Fruit fly (Drosophila melanogaster) whole organism, embryonic: Measurements from ENCODE around the gene CG43954.

ENCODE experiments used
- Aef1 ChIP-seq: fragments of 200-800 bp; sonication (Bioruptor generic); IDR thresholded peaks from 3 replicates; pipeline ENCODE4 v1.3.6; 2022; ENCODE audit warnings: missing biosample characterization, missing genetic modification characterization
- Bteb2 ChIP-seq: fragments of 200-800 bp; sonication (Bioruptor generic); optimal IDR thresholded peaks from 2 replicates; lab custom pipeline; 2016; ENCODE audit warnings: missing biosample characterization, missing genetic modification characterization
- CG10147 ChIP-seq: fragments of 200-800 bp; sonication (Bioruptor generic); optimal IDR thresholded peaks from 2 replicates; lab custom pipeline; 2019; ENCODE audit warnings: missing biosample characterization, mild to moderate bottlenecking, missing genetic modification characterization, moderate library complexity
- CG10321 ChIP-seq: fragments of 200-800 bp; sonication (Bioruptor generic); IDR thresholded peaks from 2 replicates; pipeline ENCODE4 v1.3.6; 2022; ENCODE audit warnings: missing biosample characterization, missing genetic modification characterization
- CG11247 ChIP-seq: fragments of 200-800 bp; sonication (Bioruptor generic); IDR thresholded peaks from 2 replicates; pipeline ENCODE4 v1.3.6; 2022; ENCODE audit warnings: missing biosample characterization, missing genetic modification characterization
- CG12155 ChIP-seq: fragments of 200-800 bp; sonication (Bioruptor generic); optimal IDR thresholded peaks from 3 replicates; lab custom pipeline; 2016; ENCODE audit warnings: missing biosample characterization, missing genetic modification characterization
- CG1233 ChIP-seq: fragments of 200-800 bp; sonication (Bioruptor generic); optimal IDR thresholded peaks from 4 replicates; lab custom pipeline; 2018; ENCODE audit warnings: missing biosample characterization, mild to moderate bottlenecking, missing genetic modification characterization
- CG12391 ChIP-seq: fragments of 200-800 bp; sonication (Bioruptor generic); optimal IDR thresholded peaks from 3 replicates; lab custom pipeline; 2018; ENCODE audit warnings: missing biosample characterization, mild to moderate bottlenecking, missing genetic modification characterization, moderate library complexity
- CG13775 ChIP-seq: fragments of 200-800 bp; sonication (Bioruptor generic); optimal IDR thresholded peaks from 3 replicates; lab custom pipeline; 2017; ENCODE audit warnings: missing biosample characterization, mild to moderate bottlenecking, missing genetic modification characterization
- CG15011 ChIP-seq: fragments of 200-800 bp; sonication (Bioruptor generic); optimal IDR thresholded peaks from 3 replicates; lab custom pipeline; 2018; ENCODE audit warnings: missing biosample characterization, mild to moderate bottlenecking, missing genetic modification characterization
- CG16863 ChIP-seq: fragments of 200-800 bp; sonication (Bioruptor generic); optimal IDR thresholded peaks from 3 replicates; lab custom pipeline; 2016; ENCODE audit warnings: missing biosample characterization, missing genetic modification characterization
- CG31224 ChIP-seq: fragments of 200-800 bp; sonication (Bioruptor generic); IDR thresholded peaks from 2 replicates; pipeline ENCODE4 v1.3.6; 2022; ENCODE audit warnings: missing biosample characterization, missing genetic modification characterization
- CG32532 ChIP-seq: fragments of 200-800 bp; sonication (Bioruptor generic); IDR thresholded peaks from 2 replicates; pipeline ENCODE4 v1.3.6; 2022; ENCODE audit warnings: missing biosample characterization, missing genetic modification characterization
- CG34376 ChIP-seq: fragments of 200-800 bp; sonication (Bioruptor generic); optimal IDR thresholded peaks from 2 replicates; lab custom pipeline; 2018; ENCODE audit warnings: missing biosample characterization, mild to moderate bottlenecking, missing genetic modification characterization
- CG42726 ChIP-seq: fragments of 200-800 bp; sonication (Bioruptor generic); IDR thresholded peaks from 2 replicates; pipeline ENCODE4 v1.3.6; 2022; ENCODE audit warnings: missing biosample characterization, missing genetic modification characterization; ENCODE audit not compliant: partially characterized antibody
- CG5953 ChIP-seq: fragments of 200-800 bp; sonication (Bioruptor generic); IDR thresholded peaks from 2 replicates; pipeline ENCODE4 v1.3.6; 2022; ENCODE audit warnings: missing biosample characterization, missing genetic modification characterization
- CG6175 ChIP-seq: fragments of 200-800 bp; sonication (Bioruptor generic); IDR thresholded peaks from 3 replicates; pipeline ENCODE4 v1.3.6; 2022; ENCODE audit warnings: missing biosample characterization, missing genetic modification characterization
- CG7357 ChIP-seq: fragments of 200-800 bp; sonication (Bioruptor generic); IDR thresholded peaks from 3 replicates; pipeline ENCODE4 v1.3.6; 2022; ENCODE audit warnings: missing biosample characterization, missing genetic modification characterization
- CG7839 ChIP-seq: fragments of 200-800 bp; sonication (Bioruptor generic); optimal IDR thresholded peaks from 3 replicates; lab custom pipeline; 2018; ENCODE audit warnings: missing biosample characterization, mild to moderate bottlenecking, missing genetic modification characterization, moderate library complexity
- CG8359 ChIP-seq: fragments of 200-800 bp; sonication (Bioruptor generic); optimal IDR thresholded peaks from 2 replicates; lab custom pipeline; 2017; ENCODE audit warnings: missing biosample characterization, mild to moderate bottlenecking, missing genetic modification characterization, borderline replicate concordance
- CG9817 ChIP-seq: fragments of 200-800 bp; sonication (Bioruptor generic); optimal IDR thresholded peaks from 2 replicates; lab custom pipeline; 2018; ENCODE audit warnings: missing biosample characterization, mild to moderate bottlenecking, missing genetic modification characterization, moderate library complexity
- Chrac-16 ChIP-seq: fragments of 200-800 bp; sonication (Bioruptor generic); optimal IDR thresholded peaks from 3 replicates; lab custom pipeline; 2016; ENCODE audit warnings: missing biosample characterization, missing genetic modification characterization
- CrebB ChIP-seq: fragments of 200-800 bp; sonication (Bioruptor generic); optimal IDR thresholded peaks from 3 replicates; lab custom pipeline; 2018; ENCODE audit warnings: missing biosample characterization, mild to moderate bottlenecking, missing genetic modification characterization
- Doc3 ChIP-seq: fragments of 200-800 bp; sonication (Bioruptor generic); IDR thresholded peaks from 3 replicates; pipeline ENCODE4 v1.3.6; 2022; ENCODE audit warnings: missing biosample characterization, missing genetic modification characterization; ENCODE audit not compliant: partially characterized antibody
- Fer3 ChIP-seq: fragments of 200-800 bp; sonication (Bioruptor generic); optimal IDR thresholded peaks from 2 replicates; lab custom pipeline; 2018; ENCODE audit warnings: missing biosample characterization, mild to moderate bottlenecking, missing genetic modification characterization, moderate library complexity
- Hmx ChIP-seq: fragments of 200-800 bp; sonication (Bioruptor generic); optimal IDR thresholded peaks from 2 replicates; lab custom pipeline; 2016; ENCODE audit warnings: missing biosample characterization, missing genetic modification characterization
- NK7.1 ChIP-seq: fragments of 200-800 bp; sonication (Bioruptor generic); optimal IDR thresholded peaks from 3 replicates; lab custom pipeline; 2016; ENCODE audit warnings: missing biosample characterization, missing genetic modification characterization
- NfI ChIP-seq: fragments of 200-800 bp; sonication (Bioruptor generic); optimal IDR thresholded peaks from 3 replicates; lab custom pipeline; 2018; ENCODE audit warnings: missing biosample characterization, mild to moderate bottlenecking, missing genetic modification characterization, moderate library complexity
- Opbp ChIP-seq: fragments of 200-800 bp; sonication (Bioruptor generic); IDR thresholded peaks from 3 replicates; pipeline ENCODE4 v1.3.6; 2022; ENCODE audit warnings: missing biosample characterization, missing genetic modification characterization; ENCODE audit not compliant: partially characterized antibody
- Usf ChIP-seq: fragments of 200-800 bp; sonication (Bioruptor generic); optimal IDR thresholded peaks from 2 replicates; lab custom pipeline; 2017; ENCODE audit warnings: missing genotype, missing biosample characterization, missing genetic modification characterization
- Xbp1 ChIP-seq: fragments of 200-800 bp; sonication (Bioruptor generic); optimal IDR thresholded peaks from 3 replicates; lab custom pipeline; 2016; ENCODE audit warnings: missing biosample characterization, mild to moderate bottlenecking, missing genetic modification characterization
- az2 ChIP-seq: fragments of 200-800 bp; sonication (Bioruptor generic); optimal IDR thresholded peaks from 3 replicates; lab custom pipeline; 2016; ENCODE audit warnings: missing biosample characterization, missing genetic modification characterization
- cato ChIP-seq: fragments of 200-800 bp; sonication (Bioruptor generic); optimal IDR thresholded peaks from 2 replicates; lab custom pipeline; 2016; ENCODE audit warnings: missing biosample characterization, missing genetic modification characterization, borderline replicate concordance
- chm ChIP-seq: fragments of 200-800 bp; sonication (Bioruptor generic); IDR thresholded peaks from 2 replicates; pipeline ENCODE4 v1.3.6; 2022; ENCODE audit warnings: missing biosample characterization, missing genetic modification characterization
- danr ChIP-seq: fragments of 200-800 bp; sonication (Bioruptor generic); IDR thresholded peaks from 2 replicates; pipeline ENCODE4 v1.3.6; 2022; ENCODE audit warnings: missing biosample characterization, missing genetic modification characterization
- esg ChIP-seq: fragments of 200-800 bp; sonication (Bioruptor generic); conservative IDR thresholded peaks from 2 replicates; pipeline ENCODE4 v1.3.6; 2022; ENCODE audit warnings: missing biosample characterization, missing genetic modification characterization
- gcm ChIP-seq: fragments of 200-800 bp; sonication (Bioruptor generic); optimal IDR thresholded peaks from 2 replicates; lab custom pipeline; 2019; ENCODE audit warnings: missing biosample characterization, mild to moderate bottlenecking, missing genetic modification characterization, moderate library complexity
- hbn ChIP-seq: fragments of 200-800 bp; sonication (Bioruptor generic); IDR thresholded peaks from 2 replicates; pipeline ENCODE4 v1.3.6; 2022; ENCODE audit warnings: missing biosample characterization, missing genetic modification characterization; ENCODE audit not compliant: partially characterized antibody
- luna ChIP-seq: fragments of 200-800 bp; sonication (Bioruptor generic); optimal IDR thresholded peaks from 2 replicates; lab custom pipeline; 2016; ENCODE audit warnings: missing biosample characterization, missing genetic modification characterization
- peb ChIP-seq: fragments of 200-800 bp; sonication (Bioruptor generic); IDR thresholded peaks from 2 replicates; pipeline ENCODE4 v1.3.6; 2022; ENCODE audit warnings: missing biosample characterization, missing genetic modification characterization
- schlank ChIP-seq: fragments of 200-800 bp; sonication (Bioruptor generic); optimal IDR thresholded peaks from 2 replicates; lab custom pipeline; 2018; ENCODE audit warnings: missing biosample characterization, mild to moderate bottlenecking, missing genetic modification characterization
- shn ChIP-seq: fragments of 200-800 bp; sonication (Bioruptor generic); optimal IDR thresholded peaks from 3 replicates; lab custom pipeline; 2016; ENCODE audit warnings: missing biosample characterization, missing genetic modification characterization
- sima ChIP-seq: fragments of 200-800 bp; sonication (Bioruptor generic); optimal IDR thresholded peaks from 2 replicates; lab custom pipeline; 2016; ENCODE audit warnings: missing biosample characterization, missing genetic modification characterization
- toy ChIP-seq: fragments of 200-800 bp; sonication (Bioruptor generic); IDR thresholded peaks from 2 replicates; pipeline ENCODE4 v1.3.6; 2022; ENCODE audit warnings: missing biosample characterization, missing genetic modification characterization
- trem ChIP-seq: fragments of 200-800 bp; optimal IDR thresholded peaks from 3 replicates; lab custom pipeline; 2019; ENCODE audit warnings: missing biosample characterization, mild to moderate bottlenecking, missing genetic modification characterization, moderate library complexity
- tx ChIP-seq: fragments of 200-800 bp; sonication (Bioruptor generic); optimal IDR thresholded peaks from 2 replicates; lab custom pipeline; 2016; ENCODE audit warnings: missing biosample characterization, missing genetic modification characterization
- usp ChIP-seq: fragments of >200 bp; optimal IDR thresholded peaks from 2 replicates; lab custom pipeline; 2017; ENCODE audit warnings: missing biosample characterization, missing genetic modification characterization
- wor ChIP-seq: fragments of 200-800 bp; sonication (Bioruptor generic); IDR thresholded peaks from 2 replicates; pipeline ENCODE4 v1.3.6; 2022; ENCODE audit warnings: missing biosample characterization, missing genetic modification characterization

The CG43954 gene

DNA sequence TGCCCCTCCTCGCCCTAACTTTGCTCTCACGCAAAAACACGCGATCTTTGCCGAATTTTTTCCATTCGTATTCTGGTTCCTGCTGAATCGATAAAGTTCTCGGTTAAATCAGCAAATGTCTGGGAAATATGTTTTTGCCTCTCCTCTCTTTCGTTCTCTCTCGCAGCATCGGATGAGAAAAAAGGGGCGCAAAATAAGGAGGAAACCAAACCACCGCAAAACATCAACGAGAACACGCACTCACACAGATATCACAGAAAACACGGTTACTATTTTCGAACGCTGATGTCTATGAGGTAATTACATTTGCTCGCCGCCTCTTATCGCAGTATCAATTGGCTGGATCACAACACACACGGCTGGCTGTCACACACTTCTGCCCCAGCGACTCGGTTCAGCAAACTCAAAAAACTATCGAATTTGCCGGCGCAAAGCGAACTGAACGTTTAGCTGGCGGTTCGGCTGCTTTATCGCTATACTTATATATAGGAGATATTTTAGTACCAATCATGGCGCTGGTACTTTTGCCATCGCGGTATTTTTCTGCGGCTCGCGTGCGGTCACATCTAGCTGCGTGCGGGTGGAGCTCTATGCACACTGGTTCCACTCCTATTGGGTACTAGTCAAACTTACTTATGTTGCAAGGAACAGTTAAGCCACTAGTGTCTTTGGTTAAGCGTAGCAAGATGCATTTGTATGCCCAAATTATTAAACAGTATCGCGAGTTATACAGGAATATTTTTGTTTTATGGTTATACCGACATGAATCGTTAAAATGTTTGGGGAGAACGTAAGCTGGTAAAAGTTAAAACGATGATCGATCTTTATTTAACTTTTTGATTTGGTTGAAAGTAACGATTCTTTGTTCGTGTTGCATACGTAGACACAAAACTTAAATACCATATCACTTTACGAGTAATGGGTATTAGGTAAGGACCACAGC lies 50.0 kb downstream of the CG43954 start, which contains the start of gene Baldspot (continued):
- peak; percentile 74; the same call in 1 of the 2 replicates for TF ChIP-seq CG42726 (GFP tag; lab: Robert Waterston, UW)
- TF ChIP-seq CG8359 (GFP tag; lab: Kevin White, UChicago) = peak; percentile 71
- no peak for TF ChIP-seq cato (GFP tag; lab: Kevin White, UChicago)
- peak; percentile 69 for TF ChIP-seq CG9817 (tag; lab: Kevin White, UChicago)
- TF ChIP-seq tx = no peak
- 0 out of 2 replicates have a peak, but pooled peaks have one; percentile 6 for TF ChIP-seq peb (GFP tag; lab: Robert Waterston, UW)
- TF ChIP-seq Fer3 (tag; lab: Kevin White, UChicago) = peak; percentile 86
- peak; percentile 35; the same call in 2 of the 3 replicates for TF ChIP-seq Aef1 (GFP tag; lab: Robert Waterston, UW)
- TF ChIP-seq CG7839 = peak; percentile 88
- peak; percentile 35 for TF ChIP-seq CG16863
- peak; percentile 94 for TF ChIP-seq CG12155 (GFP tag; lab: Kevin White, UChicago)
- TF ChIP-seq CG10147 (GFP tag; lab: Kevin White, UChicago) = peak; percentile 80
- TF ChIP-seq esg (GFP tag; lab: Robert Waterston, UW) = no peak
- peak; percentile 60 for TF ChIP-seq CG12391
- peak; percentile 50 for TF ChIP-seq schlank (tag; lab: Kevin White, UChicago)
- peak; percentile 79 for TF ChIP-seq CG15011 (GFP tag; lab: Kevin White, UChicago)
- peak; percentile 14 for TF ChIP-seq az2
- no peak for TF ChIP-seq CG6175 (GFP tag; lab: Robert Waterston, UW)
- no peak for TF ChIP-seq toy
- TF ChIP-seq chm (GFP tag; lab: Robert Waterston, UW) = no peak
- TF ChIP-seq Hmx (GFP tag; lab: Kevin White, UChicago) = peak; percentile 68
- peak; percentile 84 for TF ChIP-seq Opbp (GFP tag; lab: Robert Waterston, UW)
- TF ChIP-seq gcm = peak; percentile 89
- TF ChIP-seq danr (GFP tag; lab: Robert Waterston, UW) = peak; percentile 53; the same call in 1 of the 2 replicates
- peak; percentile 85 for TF ChIP-seq NK7.1 (GFP tag; lab: Kevin White, UChicago)
- peak; percentile 49 for TF ChIP-seq NfI
- TF ChIP-seq CG31224 (GFP tag; lab: Robert Waterston, UW) = peak; percentile 43; the same call in 1 of the 2 replicates
- peak; percentile 41; the same call in 1 of the 2 replicates for TF ChIP-seq hbn (GFP tag; lab: Robert Waterston, UW)
- peak; percentile 36 for TF ChIP-seq Xbp1 (GFP tag; lab: Kevin White, UChicago)
- TF ChIP-seq CG1233 (GFP tag; lab: Kevin White, UChicago) = peak; percentile 84
- TF ChIP-seq CrebB = peak; percentile 69
- peak; percentile 49; the same call in 1 of the 3 replicates for TF ChIP-seq Doc3 (GFP tag; lab: Robert Waterston, UW)
- TF ChIP-seq shn (GFP tag; lab: Kevin White, UChicago) = peak; percentile 61
- no peak for TF ChIP-seq usp
- TF ChIP-seq sima = peak; percentile 16
- peak; percentile 88 for TF ChIP-seq CG34376
- peak; percentile 23 for TF ChIP-seq Bteb2 (GFP tag; lab: Kevin White, UChicago)
- TF ChIP-seq CG13775 = peak; percentile 10
- no peak for TF ChIP-seq wor (GFP tag; lab: Robert Waterston, UW)
- peak; percentile 70 for TF ChIP-seq CG32532 (GFP tag; lab: Robert Waterston, UW)
- 0 out of 3 replicates have a peak, but pooled peaks have one; percentile 51 for TF ChIP-seq CG7357 (GFP tag; lab: Robert Waterston, UW)
- peak; percentile 16 for TF ChIP-seq Usf (GFP tag; lab: Kevin White, UChicago)
- TF ChIP-seq CG11247 (GFP tag; lab: Robert Waterston, UW) = no peak
- peak; percentile 38 for TF ChIP-seq Chrac-16 (GFP tag; lab: Kevin White, UChicago)
- peak; percentile 85 for TF ChIP-seq trem (tag; lab: Kevin White, UChicago)
- TF ChIP-seq CG5953 (GFP tag; lab: Robert Waterston, UW) = no peak
- peak; percentile 71 for TF ChIP-seq luna (GFP tag; lab: Kevin White, UChicago)
- no peak for TF ChIP-seq CG10321 (GFP tag; lab: Robert Waterston, UW)
